Worm (Caenorhabditis elegans) whole organism, L4 larva: ENCODE data around the gene nhr-282.
"Not testable (repeated sequence)": the region's sequence is repeated elsewhere in the genome, so short reads cannot be mapped to it uniquely, and the experiment has no call there.

ENCODE experiments used
- Y48G9A.11 ChIP-seq: fragments of 200-800 bp; sonication (Bioruptor generic); IDR thresholded peaks from 2 replicates; pipeline ENCODE4 v1.3.6; 2022; ENCODE audit warnings: missing genetic modification reagents, missing genetic modification characterization, missing compliant biosample characterization
- aly-2 ChIP-seq: sonication (generic microtip); optimal IDR thresholded peaks from 2 replicates; lab custom pipeline; 2018; ENCODE audit warnings: missing biosample characterization, missing genetic modification characterization
- ama-1 ChIP-seq: fragments of 150-350 bp; optimal IDR thresholded peaks from 2 replicates; lab custom pipeline; 2014; ENCODE audit warnings: inconsistent platforms, mixed read lengths
- arid-1 ChIP-seq: fragments of 200-800 bp; sonication (Bioruptor generic); conservative IDR thresholded peaks from 2 replicates; pipeline ENCODE4 v1.3.6; 2022; ENCODE audit warnings: missing genetic modification reagents, missing genetic modification characterization, missing compliant biosample characterization
- ceh-32 ChIP-seq: sonication (generic microtip); optimal IDR thresholded peaks from 2 replicates; lab custom pipeline; 2016; ENCODE audit warnings: mild to moderate bottlenecking, missing genetic modification characterization, missing compliant biosample characterization; ENCODE audit not compliant: poor library complexity
- ceh-44 ChIP-seq: fragments of 200-800 bp; sonication (Bioruptor generic); IDR thresholded peaks from 2 replicates; pipeline ENCODE4 v1.3.6; 2022; ENCODE audit warnings: missing genetic modification reagents, missing genetic modification characterization, missing compliant biosample characterization
- egl-27 ChIP-seq: sonication (generic microtip); optimal IDR thresholded peaks from 3 replicates; lab custom pipeline; 2017; ENCODE audit warnings: missing biosample characterization, missing genetic modification reagents, missing genetic modification characterization
- lin-1 ChIP-seq: fragments of 200-800 bp; sonication (Bioruptor generic); IDR thresholded peaks from 2 replicates; pipeline ENCODE4 v1.3.6; 2022; ENCODE audit warnings: missing genetic modification reagents, missing genetic modification characterization, missing compliant biosample characterization
- lin-38 ChIP-seq: fragments of 200-800 bp; sonication (Bioruptor generic); IDR thresholded peaks from 2 replicates; pipeline ENCODE4 v1.3.6; 2022; ENCODE audit warnings: missing genetic modification reagents, missing genetic modification characterization, missing compliant biosample characterization
- nhr-11 ChIP-seq: fragments of 150-350 bp; optimal IDR thresholded peaks from 2 replicates; lab custom pipeline; 2014; ENCODE audit warnings: missing biosample characterization, missing genetic modification characterization
- nhr-28 ChIP-seq: fragments of 150-350 bp; optimal IDR thresholded peaks from 2 replicates; lab custom pipeline; 2014; ENCODE audit warnings: missing biosample characterization, missing genetic modification characterization
- nhr-77 ChIP-seq: fragments of 150-350 bp; optimal IDR thresholded peaks from 2 replicates; lab custom pipeline; 2014; ENCODE audit warnings: missing biosample characterization, missing genetic modification characterization
- unc-39 ChIP-seq: sonication (generic microtip); optimal IDR thresholded peaks from 2 replicates; lab custom pipeline; 2017; ENCODE audit warnings: missing biosample characterization, missing genetic modification characterization

DNA sequence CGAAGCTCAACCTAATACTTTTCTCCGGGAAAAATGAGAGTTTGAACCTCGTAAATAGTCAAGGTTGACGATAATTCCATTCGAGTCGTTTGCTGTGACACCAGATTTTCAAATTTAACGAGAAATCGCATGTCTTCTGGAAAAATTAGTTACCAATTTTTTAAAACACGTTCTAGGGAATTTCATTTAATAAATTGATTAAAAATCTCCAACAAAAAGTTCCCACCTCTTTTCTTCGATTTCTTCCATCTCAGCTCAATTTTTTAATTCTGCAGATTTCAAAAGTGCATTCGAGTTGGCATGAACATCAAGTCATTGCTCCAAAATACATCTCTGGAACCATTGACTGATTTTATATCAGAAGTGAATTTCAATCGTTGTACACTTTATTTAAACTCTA, at the start of gene nhr-282:
- TF ChIP-seq arid-1; aly-2 (tag; lab: Kevin White, UChicago); ama-1 (lab: Kevin White, UChicago); unc-39 (tag; lab: Kevin White, UChicago); egl-27; lin-1; nhr-77 (tag; lab: Kevin White, UChicago); lin-38 (GFP tag; lab: Robert Waterston, UW); nhr-11 (tag; lab: Kevin White, UChicago); ceh-44 (GFP tag; lab: Robert Waterston, UW); ceh-32 (tag; lab: Kevin White, UChicago); Y48G9A.11 (GFP tag; lab: Robert Waterston, UW); nhr-28 (tag; lab: Kevin White, UChicago): not testable (repeated sequence)
